Worm (Caenorhabditis elegans) whole organism, mixed stage, embryonic: ENCODE measurements around the gene sre-46.

Experiments
- drap-1 ChIP-seq: fragments of 200-800 bp; sonication (Bioruptor generic); optimal IDR thresholded peaks from 3 replicates; lab custom pipeline; 2018; ENCODE audit warnings: mild to moderate bottlenecking, missing genetic modification characterization, missing compliant biosample characterization
- lsy-2 ChIP-seq: fragments of 150-350 bp; optimal IDR thresholded peaks from 2 replicates; lab custom pipeline; 2014; ENCODE audit warnings: missing biosample characterization, missing genetic modification characterization
- nhr-237 ChIP-seq: fragments of 150-350 bp; optimal IDR thresholded peaks from 2 replicates; lab custom pipeline; 2014; ENCODE audit warnings: missing biosample characterization, missing genetic modification characterization
- pha-4 ChIP-seq: fragments of 150-350 bp; optimal IDR thresholded peaks from 2 replicates; lab custom pipeline; 2018; ENCODE audit warnings: missing biosample characterization, missing genetic modification reagents, missing genetic modification characterization
- snpc-4 ChIP-seq: fragments of 150-350 bp; optimal IDR thresholded peaks from 2 replicates; lab custom pipeline; 2014; ENCODE audit warnings: missing biosample characterization, missing genetic modification characterization
- unc-62 ChIP-seq: fragments of 150-350 bp; optimal IDR thresholded peaks from 2 replicates; lab custom pipeline; 2014; ENCODE audit warnings: missing biosample characterization, missing genetic modification reagents, missing genetic modification characterization
- ztf-11 ChIP-seq: fragments of 150-350 bp; optimal IDR thresholded peaks from 2 replicates; lab custom pipeline; 2014; ENCODE audit warnings: missing biosample characterization, missing genetic modification characterization

DNA sequence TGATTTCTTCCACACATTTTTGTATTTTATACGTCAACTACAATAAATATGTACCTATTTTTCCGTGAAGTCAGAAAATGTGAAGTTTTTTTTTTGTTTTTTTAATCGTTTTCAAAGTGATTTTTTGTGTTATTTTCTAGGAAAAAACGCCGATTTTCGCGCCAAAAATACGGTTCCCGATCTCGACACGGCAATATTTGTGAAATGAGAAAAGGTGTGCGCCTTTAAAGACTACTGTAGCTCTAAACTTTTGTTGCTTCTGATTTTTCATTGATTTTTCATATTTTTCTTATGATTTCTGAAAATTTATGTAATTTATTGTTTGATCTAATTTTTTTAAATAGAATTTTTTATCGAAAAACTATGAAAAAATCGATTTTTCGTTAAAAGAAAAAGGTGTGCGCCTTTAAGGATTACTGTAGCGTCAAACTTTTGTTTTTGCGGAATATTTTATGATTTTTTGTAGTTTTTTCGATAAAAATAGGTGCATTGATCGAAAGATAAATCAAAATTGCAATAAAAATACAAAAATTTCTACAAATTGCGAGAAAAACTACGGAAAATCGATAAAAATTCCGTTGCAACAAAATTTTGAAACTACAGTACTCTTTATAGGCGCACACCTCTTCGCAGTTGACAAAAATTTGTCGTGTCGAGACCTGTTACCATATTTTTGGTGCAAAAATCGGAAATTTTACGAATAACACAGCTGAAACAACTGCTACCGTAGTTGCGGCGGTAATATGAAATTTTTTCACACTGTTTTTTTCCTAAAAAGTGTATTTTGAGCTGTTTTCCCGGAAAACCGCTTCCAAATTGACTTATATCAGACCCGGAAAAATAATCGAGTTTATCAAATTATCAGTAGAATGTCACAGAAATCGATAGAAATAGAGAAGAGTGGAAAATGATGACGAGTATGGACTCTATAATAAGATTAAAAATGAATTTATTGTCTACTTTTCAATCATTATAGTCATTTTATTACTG, 25.5 kb downstream of the sre-46 start, which contains the start of gene kqt-3:
- TF ChIP-seq nhr-237 (tag; lab: Kevin White, UChicago) (no peak), snpc-4 (tag; lab: Kevin White, UChicago) (no peak), pha-4 (tag; lab: Kevin White, UChicago) (no peak), lsy-2 (tag; lab: Kevin White, UChicago) (no peak), drap-1 (GFP tag; lab: Kevin White, UChicago) (no peak), ztf-11 (no peak), unc-62 (GFP tag; lab: Kevin White, UChicago) (no peak)
